Fruit fly (Drosophila melanogaster): ENCODE results near the gene ogre.

DNA sequence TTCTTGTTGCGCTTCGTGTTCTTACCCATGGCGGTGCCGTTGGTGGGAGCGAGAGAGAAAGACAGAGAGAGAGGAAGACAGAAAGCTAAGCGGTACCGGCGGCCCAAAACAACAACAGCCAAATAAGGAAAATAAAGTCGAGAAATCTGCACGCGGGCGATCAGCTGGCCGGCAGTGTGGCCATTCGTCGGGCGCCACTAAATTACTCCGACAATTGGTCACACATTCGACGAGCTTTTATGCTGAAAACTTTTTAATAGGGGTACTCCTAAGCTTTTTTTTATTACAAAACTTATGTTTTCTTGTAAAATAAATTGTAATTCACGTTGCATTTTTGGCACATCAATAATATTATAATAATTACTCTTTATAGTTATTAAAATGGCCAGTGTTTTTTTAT lies 22.6 kb downstream of the ogre start, which contains the start of gene Setd3:
- TF ChIP-seq ey (GFP tag; optimal IDR thresholded peaks at IDR 0.05) (no peak), CG9705 (GFP tag; optimal IDR thresholded peaks at IDR 0.05) (no peak), pan (optimal IDR thresholded peaks at IDR 0.05) (no peak), dl (GFP tag; optimal IDR thresholded peaks at IDR 0.05; ENCODE audit: insufficient read depth in 1 of 2, partially characterized antibody in 2 of 2) (no peak), GATAd (GFP tag; optimal IDR thresholded peaks at IDR 0.05) (no peak), Hr83 (GFP tag; optimal IDR thresholded peaks at IDR 0.05; ENCODE audit: poor library complexity, severe bottlenecking) (no peak), psq (GFP tag; optimal IDR thresholded peaks at IDR 0.05) (no peak), tai (GFP tag; optimal IDR thresholded peaks at IDR 0.05) (no peak), OdsH (GFP tag; optimal IDR thresholded peaks at IDR 0.05) (no peak), br (GFP tag; optimal IDR thresholded peaks at IDR 0.05) (no peak), Myc (optimal IDR thresholded peaks at IDR 0.05) (no peak), lola (GFP tag; optimal IDR thresholded peaks at IDR 0.05) (no peak), Hnf4 (GFP tag; optimal IDR thresholded peaks at IDR 0.05) (no peak)
